Fruit fly (Drosophila melanogaster) whole organism, pupa: Measurements from ENCODE around the gene Usp30.

Experiments used
- CG10348 ChIP-seq: fragments of 200-800 bp; sonication (Bioruptor generic); IDR thresholded peaks from 2 replicates; pipeline ENCODE4 v1.3.6; 2022; ENCODE audit warnings: missing biosample characterization, missing genetic modification characterization
- CG12605 ChIP-seq: fragments of 200-800 bp; sonication (Bioruptor generic); IDR thresholded peaks from 2 replicates; pipeline ENCODE4 v1.3.6; 2022; ENCODE audit warnings: missing biosample characterization, missing genetic modification characterization
- CG13204 ChIP-seq: fragments of 200-800 bp; sonication (Bioruptor generic); optimal IDR thresholded peaks from 2 replicates; lab custom pipeline; 2018; ENCODE audit warnings: missing biosample characterization, mild to moderate bottlenecking, missing genetic modification characterization, moderate library complexity
- CG14655 ChIP-seq: fragments of 200-800 bp; sonication (Bioruptor generic); optimal IDR thresholded peaks from 3 replicates; lab custom pipeline; 2017; ENCODE audit warnings: mild to moderate bottlenecking, missing biosample characterization, missing genetic modification reagents, missing genetic modification characterization
- CG15710 ChIP-seq: fragments of 200-800 bp; sonication (Bioruptor generic); optimal IDR thresholded peaks from 2 replicates; lab custom pipeline; 2018; ENCODE audit warnings: missing biosample characterization, mild to moderate bottlenecking, missing genetic modification characterization, moderate library complexity
- CG17806 ChIP-seq: fragments of 200-800 bp; sonication (Bioruptor generic); optimal IDR thresholded peaks from 2 replicates; lab custom pipeline; 2018; ENCODE audit warnings: missing biosample characterization, mild to moderate bottlenecking, missing genetic modification characterization, moderate library complexity
- CG32121 ChIP-seq: fragments of 200-800 bp; sonication (Bioruptor generic); IDR thresholded peaks from 2 replicates; pipeline ENCODE4 v1.3.6; 2022; ENCODE audit warnings: missing biosample characterization, missing genetic modification characterization
- CG34367 ChIP-seq: fragments of 200-800 bp; sonication (Bioruptor generic); optimal IDR thresholded peaks from 2 replicates; lab custom pipeline; 2018; ENCODE audit warnings: missing biosample characterization, mild to moderate bottlenecking, missing genetic modification characterization
- CG4496 ChIP-seq: fragments of 200-800 bp; sonication (Bioruptor generic); IDR thresholded peaks from 3 replicates; pipeline ENCODE4 v1.3.6; 2022; ENCODE audit warnings: missing biosample characterization, missing genetic modification characterization
- CG8159 ChIP-seq: fragments of 200-800 bp; sonication (Bioruptor generic); optimal IDR thresholded peaks from 3 replicates; lab custom pipeline; 2018; ENCODE audit warnings: missing biosample characterization, mild to moderate bottlenecking, missing genetic modification characterization, moderate library complexity
- CG8301 ChIP-seq: fragments of 200-800 bp; sonication (Bioruptor generic); optimal IDR thresholded peaks from 2 replicates; lab custom pipeline; 2018; ENCODE audit warnings: missing biosample characterization, mild to moderate bottlenecking, missing genetic modification characterization
- CG9948 ChIP-seq: fragments of 200-800 bp; sonication (Bioruptor generic); optimal IDR thresholded peaks from 2 replicates; lab custom pipeline; 2018; ENCODE audit warnings: missing biosample characterization, mild to moderate bottlenecking, missing genetic modification characterization, moderate library complexity
- D1 ChIP-seq: fragments of 200-800 bp; sonication (Bioruptor generic); optimal IDR thresholded peaks from 2 replicates; lab custom pipeline; 2018; ENCODE audit warnings: missing biosample characterization, mild to moderate bottlenecking, missing genetic modification characterization, moderate library complexity
- EcR ChIP-seq: fragments of 200-800 bp; sonication (Bioruptor generic); optimal IDR thresholded peaks from 3 replicates; lab custom pipeline; 2019; ENCODE audit warnings: missing biosample characterization, missing genetic modification characterization, mild to moderate bottlenecking, moderate library complexity, missing genetic modification reagents
- Ets98B ChIP-seq: fragments of 200-800 bp; sonication (Bioruptor generic); IDR thresholded peaks from 2 replicates; pipeline ENCODE4 v1.3.6; 2022; ENCODE audit warnings: missing biosample characterization, missing genetic modification characterization
- Pif1A ChIP-seq: fragments of 200-800 bp; sonication (Bioruptor generic); optimal IDR thresholded peaks from 3 replicates; lab custom pipeline; 2016; ENCODE audit warnings: missing biosample characterization, missing genetic modification characterization
- Pif1B ChIP-seq: fragments of 200-800 bp; sonication (Bioruptor generic); optimal IDR thresholded peaks from 3 replicates; lab custom pipeline; 2016; ENCODE audit warnings: missing biosample characterization, missing genetic modification characterization
- Snoo ChIP-seq: fragments of 200-800 bp; sonication (Bioruptor generic); optimal IDR thresholded peaks from 3 replicates; lab custom pipeline; 2017; ENCODE audit warnings: missing biosample characterization, mild to moderate bottlenecking, missing genetic modification characterization, inconsistent platforms
- fd96Ca ChIP-seq: fragments of 200-800 bp; sonication (Bioruptor generic); IDR thresholded peaks from 3 replicates; pipeline ENCODE4 v1.3.6; 2022; ENCODE audit warnings: missing biosample characterization, missing genetic modification characterization
- gl ChIP-seq: fragments of 200-800 bp; sonication (Bioruptor generic); optimal IDR thresholded peaks from 2 replicates; lab custom pipeline; 2018; ENCODE audit warnings: missing biosample characterization, mild to moderate bottlenecking, missing genetic modification characterization
- rn ChIP-seq: fragments of 200-800 bp; sonication (Bioruptor generic); IDR thresholded peaks from 2 replicates; pipeline ENCODE4 v1.3.6; 2022; ENCODE audit warnings: missing biosample characterization, missing genetic modification characterization

Gene Usp30

dm6 chrX:5916494-5917309 lies 37.1 kb upstream of the Usp30 start, which contains the start of the genes Shmt and CG3726:
TSS of gene Shmt (minus strand) at chrX:5916797.
TSS of gene CG3726 (plus strand) at chrX:5917097.
- TF ChIP-seq CG13204 (GFP tag; lab: Kevin White, UChicago): no peak
- no peak for TF ChIP-seq Pif1B (GFP tag; lab: Kevin White, UChicago)
- no peak for TF ChIP-seq Ets98B (GFP tag; lab: Robert Waterston, UW)
- no peak for TF ChIP-seq EcR
- no peak for TF ChIP-seq gl (tag; lab: Kevin White, UChicago)
- no peak for TF ChIP-seq CG34367 (tag; lab: Kevin White, UChicago)
- TF ChIP-seq CG32121 (GFP tag; lab: Robert Waterston, UW): no peak
- peak; percentile 30; the same call in 1 of the 2 replicates for TF ChIP-seq CG12605 (GFP tag; lab: Robert Waterston, UW)
- no peak for TF ChIP-seq Snoo (tag; lab: Kevin White, UChicago)
- TF ChIP-seq D1: peak; percentile 81
- TF ChIP-seq fd96Ca (GFP tag; lab: Robert Waterston, UW): no peak
- TF ChIP-seq CG17806 (tag; lab: Kevin White, UChicago): no peak
- TF ChIP-seq CG9948: no peak
- TF ChIP-seq CG10348 (GFP tag; lab: Robert Waterston, UW): no peak
- 0 out of 3 replicates have a peak, but pooled peaks have one; percentile 5 for TF ChIP-seq CG4496 (GFP tag; lab: Robert Waterston, UW)
- peak; percentile 17 for TF ChIP-seq Pif1A (GFP tag; lab: Kevin White, UChicago)
- no peak for TF ChIP-seq CG8159
- TF ChIP-seq CG14655 (GFP tag; lab: Kevin White, UChicago): no peak
- TF ChIP-seq CG8301 (tag; lab: Kevin White, UChicago): no peak
- no peak for TF ChIP-seq CG15710 (tag; lab: Kevin White, UChicago)
- no peak for TF ChIP-seq rn (GFP tag; lab: Robert Waterston, UW)
- TF ChIP-seq, all 21 proteins: peak for 4

- no peak for TF ChIP-seq CG15710 (tag; lab: Kevin White, UChicago)
- TF ChIP-seq CG14655 (GFP tag; lab: Kevin White, UChicago): no peak
- no peak for TF ChIP-seq EcR
- 0 out of 2 replicates have a peak, but pooled peaks have one; percentile 7 for TF ChIP-seq CG32121 (GFP tag; lab: Robert Waterston, UW)
- no peak for TF ChIP-seq Pif1B (GFP tag; lab: Kevin White, UChicago)
- TF ChIP-seq CG13204 (GFP tag; lab: Kevin White, UChicago): no peak
- TF ChIP-seq Snoo (tag; lab: Kevin White, UChicago): no peak
- TF ChIP-seq CG10348 (GFP tag; lab: Robert Waterston, UW): no peak
- TF ChIP-seq CG34367 (tag; lab: Kevin White, UChicago): peak; percentile 5
- 0 out of 3 replicates have a peak, but pooled peaks have one; percentile 51 for TF ChIP-seq fd96Ca (GFP tag; lab: Robert Waterston, UW)
- TF ChIP-seq gl (tag; lab: Kevin White, UChicago): no peak
- no peak for TF ChIP-seq CG9948
- TF ChIP-seq CG17806 (tag; lab: Kevin White, UChicago): no peak
- no peak for TF ChIP-seq Pif1A (GFP tag; lab: Kevin White, UChicago)
- TF ChIP-seq CG8301 (tag; lab: Kevin White, UChicago): no peak
- no peak for TF ChIP-seq rn (GFP tag; lab: Robert Waterston, UW)
- TF ChIP-seq CG4496 (GFP tag; lab: Robert Waterston, UW): 0 out of 3 replicates have a peak, but pooled peaks have one; percentile 4
- TF ChIP-seq Ets98B (GFP tag; lab: Robert Waterston, UW): peak; percentile 30; the same call in 1 of the 2 replicates
- TF ChIP-seq CG8159: peak; percentile 2
- no peak for TF ChIP-seq CG12605 (GFP tag; lab: Robert Waterston, UW)
- no peak for TF ChIP-seq D1
- TF ChIP-seq, all 21 proteins: peak for 6
Observed at dm6 chrX:5915752-5916493, 36.3 kb upstream of the Usp30 start.

dm6 chrX:5914992-5915751 lies 35.6 kb upstream of the Usp30 start:
- TF ChIP-seq CG10348 (GFP tag; lab: Robert Waterston, UW) (no peak), Pif1A (GFP tag; lab: Kevin White, UChicago) (no peak), EcR (peak; percentile 89)

- TF ChIP-seq CG4496 (GFP tag; lab: Robert Waterston, UW) (no peak; the same call in 2 of the 3 replicates), Snoo (tag; lab: Kevin White, UChicago) (peak; percentile 26), CG15710 (tag; lab: Kevin White, UChicago) (peak; percentile 3), CG17806 (tag; lab: Kevin White, UChicago) (no peak), CG8159 (peak; percentile 16), CG12605 (GFP tag; lab: Robert Waterston, UW) (no peak), CG8301 (tag; lab: Kevin White, UChicago) (no peak), CG34367 (tag; lab: Kevin White, UChicago) (no peak), CG14655 (GFP tag; lab: Kevin White, UChicago) (no peak), EcR (peak; percentile 4)
Observed at dm6 chrX:5907916-5908315, 28.3 kb upstream of the Usp30 start, which contains the start of gene CG12236. TSS of gene CG12236 (plus strand) at chrX:5908135.
